Worm (Caenorhabditis elegans) whole organism, young adult: ENCODE measurements around the gene C09B9.4.

Experiments used
- C17E4.6 ChIP-seq: fragments of 200-800 bp; sonication (Bioruptor generic); IDR thresholded peaks from 2 replicates; pipeline ENCODE4 v1.3.6; 2022; ENCODE audit warnings: missing genetic modification reagents, missing genetic modification characterization, missing compliant biosample characterization
- D2030.7 ChIP-seq: fragments of 200-800 bp; sonication (Bioruptor generic); IDR thresholded peaks from 2 replicates; pipeline ENCODE4 v1.3.6; 2022; ENCODE audit warnings: missing genetic modification reagents, missing genetic modification characterization, missing compliant biosample characterization
- F10E7.11 ChIP-seq: sonication (generic microtip); optimal IDR thresholded peaks from 2 replicates; lab custom pipeline; 2017; ENCODE audit warnings: mild to moderate bottlenecking, missing genetic modification characterization, moderate library complexity, missing compliant biosample characterization
- F23B12.7 ChIP-seq: sonication (generic microtip); optimal IDR thresholded peaks from 2 replicates; lab custom pipeline; 2017; ENCODE audit warnings: missing genetic modification characterization, mild to moderate bottlenecking, missing compliant biosample characterization, antibody characterized with exemption, moderate library complexity; ENCODE audit not compliant: insufficient read depth
- F52B5.7 ChIP-seq: sonication (generic microtip); optimal IDR thresholded peaks from 2 replicates; lab custom pipeline; 2016; ENCODE audit warnings: mild to moderate bottlenecking, missing genetic modification characterization, missing compliant biosample characterization
- F57A8.1 ChIP-seq: fragments of 200-800 bp; sonication (Bioruptor generic); optimal IDR thresholded peaks from 2 replicates; lab custom pipeline; 2018; ENCODE audit warnings: mild to moderate bottlenecking, missing genetic modification characterization, moderate library complexity, missing compliant biosample characterization
- T26A5.8 ChIP-seq: sonication (generic microtip); optimal IDR thresholded peaks from 2 replicates; lab custom pipeline; 2016; ENCODE audit warnings: missing genetic modification characterization, missing compliant biosample characterization
- Y79H2A.3 ChIP-seq: fragments of 200-800 bp; sonication (Bioruptor generic); conservative IDR thresholded peaks from 2 replicates; pipeline ENCODE4 v1.3.6; 2022; ENCODE audit warnings: missing genetic modification reagents, missing genetic modification characterization, missing compliant biosample characterization
- Y95B8A.8 ChIP-seq: fragments of 200-800 bp; sonication (Bioruptor generic); IDR thresholded peaks from 2 replicates; pipeline ENCODE4 v1.3.6; 2022; ENCODE audit warnings: missing genetic modification reagents, missing genetic modification characterization, missing compliant biosample characterization
- ZK185.1 ChIP-seq: sonication (generic microtip); optimal IDR thresholded peaks from 2 replicates; lab custom pipeline; 2016; ENCODE audit warnings: mild to moderate bottlenecking, missing genetic modification characterization, missing compliant biosample characterization; ENCODE audit not compliant: poor library complexity, severe bottlenecking
- atf-7 ChIP-seq: sonication (generic microtip); optimal IDR thresholded peaks from 2 replicates; lab custom pipeline; 2017; ENCODE audit warnings: mild to moderate bottlenecking, missing genetic modification characterization, missing compliant biosample characterization
- attf-5 ChIP-seq: fragments of 200-800 bp; sonication (Bioruptor generic); optimal IDR thresholded peaks from 2 replicates; lab custom pipeline; 2018; ENCODE audit warnings: mild to moderate bottlenecking, missing genetic modification characterization, missing compliant biosample characterization
- attf-6 ChIP-seq: fragments of 200-800 bp; sonication (Bioruptor generic); IDR thresholded peaks from 2 replicates; pipeline ENCODE4 v1.3.6; 2022; ENCODE audit warnings: missing genetic modification reagents, missing genetic modification characterization, missing compliant biosample characterization
- ceh-27 ChIP-seq: fragments of 200-800 bp; sonication (Bioruptor generic); optimal IDR thresholded peaks from 2 replicates; lab custom pipeline; 2018; ENCODE audit warnings: mild to moderate bottlenecking, missing genetic modification characterization, moderate library complexity, missing compliant biosample characterization
- ceh-58 ChIP-seq: fragments of 200-800 bp; sonication (Bioruptor generic); IDR thresholded peaks from 2 replicates; pipeline ENCODE4 v1.3.6; 2022; ENCODE audit warnings: missing genetic modification characterization, missing compliant biosample characterization
- dox-1 ChIP-seq: fragments of 200-800 bp; sonication (Bioruptor generic); IDR thresholded peaks from 2 replicates; pipeline ENCODE4 v1.3.6; 2022; ENCODE audit warnings: missing genetic modification reagents, missing genetic modification characterization, missing compliant biosample characterization
- egl-44 ChIP-seq: fragments of 200-800 bp; sonication (Bioruptor generic); IDR thresholded peaks from 2 replicates; pipeline ENCODE4 v1.3.6; 2022; ENCODE audit warnings: missing genetic modification reagents, missing genetic modification characterization, missing compliant biosample characterization
- egrh-3 ChIP-seq: fragments of 200-800 bp; sonication (Bioruptor generic); IDR thresholded peaks from 2 replicates; pipeline ENCODE4 v1.3.6; 2022; ENCODE audit warnings: missing genetic modification reagents, missing genetic modification characterization, missing compliant biosample characterization
- ekl-4 ChIP-seq: fragments of 200-800 bp; sonication (Bioruptor generic); IDR thresholded peaks from 2 replicates; pipeline ENCODE4 v1.3.6; 2022; ENCODE audit warnings: missing genetic modification reagents, missing genetic modification characterization, missing compliant biosample characterization
- him-1 ChIP-seq: sonication (generic microtip); optimal IDR thresholded peaks from 2 replicates; lab custom pipeline; 2016; ENCODE audit warnings: missing genotype, missing genetic modification reagents, missing genetic modification characterization, missing compliant biosample characterization
- hlh-12 ChIP-seq: sonication (generic microtip); optimal IDR thresholded peaks from 2 replicates; lab custom pipeline; 2016; ENCODE audit warnings: missing genetic modification characterization, missing compliant biosample characterization
- hmg-1.2 ChIP-seq: fragments of 200-800 bp; sonication (Bioruptor generic); IDR thresholded peaks from 2 replicates; pipeline ENCODE4 v1.3.6; 2022; ENCODE audit warnings: missing genetic modification reagents, missing genetic modification characterization, missing compliant biosample characterization
- hrde-1 ChIP-seq: sonication (generic microtip); optimal IDR thresholded peaks from 2 replicates; lab custom pipeline; 2016; ENCODE audit warnings: missing genetic modification characterization, mild to moderate bottlenecking, missing compliant biosample characterization, moderate library complexity, missing genotype, missing genetic modification reagents, borderline replicate concordance
- hsf-1 ChIP-seq: fragments of 200-800 bp; sonication (Bioruptor generic); IDR thresholded peaks from 2 replicates; pipeline ENCODE4 v1.3.6; 2022; ENCODE audit warnings: missing genetic modification reagents, missing genetic modification characterization, missing compliant biosample characterization
- let-526 ChIP-seq: fragments of 200-800 bp; sonication (Bioruptor generic); IDR thresholded peaks from 2 replicates; pipeline ENCODE4 v1.3.6; 2022; ENCODE audit warnings: missing genetic modification reagents, missing genetic modification characterization, missing compliant biosample characterization
- lin-26 ChIP-seq: fragments of 200-800 bp; sonication (Bioruptor generic); IDR thresholded peaks from 2 replicates; pipeline ENCODE4 v1.3.6; 2022; ENCODE audit warnings: missing genetic modification reagents, missing genetic modification characterization, missing compliant biosample characterization
- lir-1 ChIP-seq: fragments of 200-800 bp; sonication (Bioruptor generic); conservative IDR thresholded peaks from 2 replicates; pipeline ENCODE4 v1.3.6; 2022; ENCODE audit warnings: missing genetic modification reagents, missing genetic modification characterization, missing compliant biosample characterization
- lsy-27 ChIP-seq: sonication (generic microtip); optimal IDR thresholded peaks from 2 replicates; lab custom pipeline; 2017; ENCODE audit warnings: missing genetic modification characterization, mild to moderate bottlenecking, missing compliant biosample characterization, antibody characterized with exemption, missing genotype, borderline replicate concordance; ENCODE audit not compliant: insufficient read depth
- madf-10 ChIP-seq: sonication (generic microtip); optimal IDR thresholded peaks from 2 replicates; lab custom pipeline; 2016; ENCODE audit warnings: mild to moderate bottlenecking, missing genetic modification characterization, missing compliant biosample characterization
- mxl-1 ChIP-seq: sonication (generic microtip); optimal IDR thresholded peaks from 2 replicates; lab custom pipeline; 2016; ENCODE audit warnings: missing genetic modification characterization, missing compliant biosample characterization
- nhr-120 ChIP-seq: fragments of 200-800 bp; sonication (Bioruptor generic); IDR thresholded peaks from 2 replicates; pipeline ENCODE4 v1.3.6; 2022; ENCODE audit warnings: missing genetic modification characterization, missing compliant biosample characterization
- nhr-179 ChIP-seq: sonication (generic microtip); optimal IDR thresholded peaks from 2 replicates; lab custom pipeline; 2016; ENCODE audit warnings: mild to moderate bottlenecking, missing genetic modification characterization, missing compliant biosample characterization
- rec-8 ChIP-seq, 2 experiments: sonication (generic microtip); optimal IDR thresholded peaks; 2 replicates each; lab custom pipeline; 2016; ENCODE audit warnings: mild to moderate bottlenecking in 2 of 2, missing genetic modification characterization in 2 of 2, missing genetic modification reagents in 2 of 2, missing genotype in 2 of 2, missing biosample characterization in 1 of 2, missing compliant biosample characterization in 1 of 2, moderate library complexity in 1 of 2
- repo-1 ChIP-seq: sonication (generic microtip); optimal IDR thresholded peaks from 2 replicates; lab custom pipeline; 2017; ENCODE audit warnings: mild to moderate bottlenecking, missing genetic modification characterization, missing compliant biosample characterization
- rpc-1 ChIP-seq, 2 experiments: fragments of 150-350 bp in 1 of 2; sonication (generic microtip) in 1 of 2; optimal IDR thresholded peaks; 2 replicates each; lab custom pipeline; 2014 to 2018; ENCODE audit warnings: missing biosample characterization in 1 of 2, missing genetic modification characterization in 1 of 2, missing genetic modification reagents in 1 of 2, missing genotype in 1 of 2
- snpc-1.1 ChIP-seq: sonication (generic microtip); optimal IDR thresholded peaks from 2 replicates; lab custom pipeline; 2017; ENCODE audit warnings: missing genetic modification characterization, mild to moderate bottlenecking, missing compliant biosample characterization, antibody characterized with exemption, moderate library complexity, missing genotype, missing genetic modification reagents; ENCODE audit not compliant: insufficient read depth
- snpc-1.3 ChIP-seq: sonication (generic microtip); optimal IDR thresholded peaks from 2 replicates; lab custom pipeline; 2017; ENCODE audit warnings: missing genetic modification characterization, mild to moderate bottlenecking, missing compliant biosample characterization, antibody characterized with exemption, moderate library complexity, missing genotype, missing genetic modification reagents; ENCODE audit not compliant: insufficient read depth
- snpc-4 ChIP-seq, 5 experiments: fragments of 150-350 bp in 1 of 5; sonication (generic microtip) in 4 of 5; optimal IDR thresholded peaks; 2 replicates each; lab custom pipeline; 2014 to 2018; ENCODE audit warnings: missing genetic modification characterization in 5 of 5, missing biosample characterization in 3 of 5, antibody characterized with exemption in 2 of 5, mild to moderate bottlenecking in 2 of 5, missing compliant biosample characterization in 2 of 5, missing genotype in 2 of 5, moderate library complexity in 2 of 5, missing genetic modification reagents in 1 of 5
- unc-130 ChIP-seq: sonication (generic microtip); optimal IDR thresholded peaks from 2 replicates; lab custom pipeline; 2016; ENCODE audit warnings: missing genetic modification reagents, missing genetic modification characterization, missing compliant biosample characterization
- zim-3 ChIP-seq: sonication (generic microtip); optimal IDR thresholded peaks from 2 replicates; lab custom pipeline; 2017; ENCODE audit warnings: mild to moderate bottlenecking, missing genetic modification characterization, moderate library complexity, missing compliant biosample characterization

C09B9.4 gene

DNA sequence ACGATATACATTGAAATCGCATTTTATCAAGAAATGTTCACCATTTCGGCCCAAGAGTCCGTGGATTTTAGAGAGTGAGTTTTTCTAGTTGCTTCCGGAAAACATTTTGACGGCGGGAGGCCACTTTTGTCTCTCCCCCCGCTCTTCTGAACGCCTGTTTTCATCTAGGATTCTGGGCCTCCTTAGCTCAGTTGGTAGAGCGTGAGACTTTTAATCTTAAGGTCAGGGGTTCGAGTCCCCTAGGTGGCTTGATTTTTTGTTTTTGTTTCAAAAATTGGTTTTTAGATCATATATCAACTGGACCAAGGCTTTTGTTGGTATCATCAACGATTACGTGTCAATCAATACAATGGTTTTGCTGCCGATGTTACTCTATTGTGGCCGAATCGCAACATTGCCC lies 5.6 kb upstream of the C09B9.4 start (continued):
- TF ChIP-seq snpc-4 (GFP tag; optimal IDR thresholded peaks at IDR 0.05; lab: Kevin White, UChicago) (peak; percentile 82), snpc-4 (tag; optimal IDR thresholded peaks at IDR 0.05; lab: Kevin White, UChicago) (peak; percentile 26 to 95 (median 92)), rec-8 (tag; optimal IDR thresholded peaks at IDR 0.05; lab: Kevin White, UChicago) (peak; percentile 9 to 77), ekl-4 (GFP tag; lab: Robert Waterston, UW) (peak; percentile 51; the same call in 1 of the 2 replicates), him-1 (tag; lab: Kevin White, UChicago) (peak; percentile 84), rpc-1 (optimal IDR thresholded peaks at IDR 0.05; lab: Kevin White, UChicago) (peak; percentile 88), rpc-1 (tag; optimal IDR thresholded peaks at IDR 0.05; lab: Kevin White, UChicago) (peak; percentile 97), snpc-1.1 (tag; lab: Kevin White, UChicago) (peak; percentile 34), lin-26 (peak; percentile 98), ceh-27 (GFP tag; lab: Kevin White, UChicago) (peak; percentile 30), D2030.7 (GFP tag; lab: Robert Waterston, UW) (peak; percentile 75; the same call in 1 of the 2 replicates), F23B12.7 (tag; lab: Kevin White, UChicago) (peak; percentile 66), egrh-3 (GFP tag; lab: Robert Waterston, UW) (peak; percentile 46), attf-6 (GFP tag; lab: Robert Waterston, UW) (peak; percentile 86), F57A8.1 (GFP tag; lab: Kevin White, UChicago) (peak; percentile 26), mxl-1 (tag; lab: Kevin White, UChicago) (peak; percentile 80), egl-44 (peak; percentile 82; the same call in 1 of the 2 replicates)

ce11 chrIV:5037489-5037888 lies 4.3 kb upstream of the C09B9.4 start, which contains the start of gene C09B9.1:
Gene C09B9.1 (plus strand): TSS chrIV:5037789.
- TF ChIP-seq snpc-1.1 (tag; lab: Kevin White, UChicago) (no peak), attf-6 (GFP tag; lab: Robert Waterston, UW) (no peak), nhr-120 (GFP tag; lab: Robert Waterston, UW) (no peak)

- TF ChIP-seq repo-1 (tag; lab: Kevin White, UChicago) (no peak), T26A5.8 (tag; lab: Kevin White, UChicago) (no peak), F23B12.7 (tag; lab: Kevin White, UChicago) (no peak), F52B5.7 (tag; lab: Kevin White, UChicago) (no peak), hlh-12 (tag; lab: Kevin White, UChicago) (no peak), C17E4.6 (GFP tag; lab: Robert Waterston, UW) (no peak), rec-8 (tag; optimal IDR thresholded peaks at IDR 0.05; lab: Kevin White, UChicago) (no peak), F10E7.11 (tag; lab: Kevin White, UChicago) (no peak), hrde-1 (no peak), madf-10 (tag; lab: Kevin White, UChicago) (no peak), hmg-1.2 (GFP tag; lab: Robert Waterston, UW) (no peak), snpc-1.3 (tag; lab: Kevin White, UChicago) (no peak)
Measured at ce11 chrIV:5031346-5031745, 1.8 kb downstream of the C09B9.4 start.

- no peak for TF ChIP-seq ceh-58 (GFP tag; lab: Robert Waterston, UW)
- TF ChIP-seq let-526 (GFP tag; lab: Robert Waterston, UW): no peak
- no peak for TF ChIP-seq hsf-1 (GFP tag; lab: Robert Waterston, UW)
- no peak for TF ChIP-seq ZK185.1 (tag; lab: Kevin White, UChicago)
- no peak for TF ChIP-seq egrh-3 (GFP tag; lab: Robert Waterston, UW)
- no peak for TF ChIP-seq dox-1 (GFP tag; lab: Robert Waterston, UW)
- no peak for TF ChIP-seq snpc-1.3 (tag; lab: Kevin White, UChicago)
- no peak for TF ChIP-seq Y79H2A.3
- no peak for TF ChIP-seq lsy-27
- no peak for TF ChIP-seq unc-130 (GFP tag; lab: Kevin White, UChicago)
- no peak for TF ChIP-seq zim-3 (tag; lab: Kevin White, UChicago)
- TF ChIP-seq lir-1: no peak
- TF ChIP-seq attf-6 (GFP tag; lab: Robert Waterston, UW): no peak
- TF ChIP-seq attf-5 (GFP tag; lab: Kevin White, UChicago): no peak
- TF ChIP-seq F57A8.1 (GFP tag; lab: Kevin White, UChicago): no peak
- TF ChIP-seq Y95B8A.8 (GFP tag; lab: Robert Waterston, UW): no peak
- TF ChIP-seq nhr-179 (tag; lab: Kevin White, UChicago): no peak
- no peak for TF ChIP-seq hmg-1.2 (GFP tag; lab: Robert Waterston, UW)
- TF ChIP-seq atf-7 (tag; lab: Kevin White, UChicago): no peak
Measured at ce11 chrIV:5028978-5029377, 4.2 kb downstream of the C09B9.4 start, which contains the start of the genes best-6 and C09B9.2. Gene best-6 (minus strand): TSS chrIV:5029078. Gene C09B9.2 (plus strand): TSS chrIV:5029291.
